Fruit fly (Drosophila melanogaster) S2 (cell line): Measurements from ENCODE around the gene CG14195.
A peak's percentile ranks its signal among the peaks of the same experiment; 100 is the strongest.

ENCODE experiments used
- CG8478 ChIP-seq: fragments of >200 bp; optimal IDR thresholded peaks from 2 replicates; lab custom pipeline; 2018
- CTCF ChIP-seq, 2 experiments: fragments of >200 bp; optimal IDR thresholded peaks; 2 replicates each; lab custom pipeline; 2018

CG14195 gene

dm6 chrX:19179696-19180255, 32.1 kb downstream of the CG14195 start, which contains the start of the genes CG7556 and CG7453:
Gene CG7556, minus strand, starts transcription at chrX:19179830.
Gene CG7453, plus strand, starts transcription at chrX:19180173.
- no peak for TF ChIP-seq CTCF (optimal IDR thresholded peaks at IDR 0.05; lab: Kevin White, UChicago)
- TF ChIP-seq CG8478 (lab: Kevin White, UChicago): no peak

- no peak for TF ChIP-seq CG8478 (lab: Kevin White, UChicago)
- TF ChIP-seq CTCF (optimal IDR thresholded peaks at IDR 0.05; lab: Kevin White, UChicago): no peak
Measured at dm6 chrX:19174850-19175571, 36.9 kb downstream of the CG14195 start, which contains the start of gene CG33939. Gene CG33939, minus strand, starts transcription at chrX:19174900.

dm6 chrX:19174092-19174491, 37.8 kb downstream of the CG14195 start:
- TF ChIP-seq CTCF (optimal IDR thresholded peaks at IDR 0.05; lab: Kevin White, UChicago) (no peak), CG8478 (lab: Kevin White, UChicago) (no peak)

dm6 chrX:19172955-19173354, 38.9 kb downstream of the CG14195 start:
- TF ChIP-seq CG8478 (lab: Kevin White, UChicago): no peak
- no peak for TF ChIP-seq CTCF (optimal IDR thresholded peaks at IDR 0.05; lab: Kevin White, UChicago)

- no peak for TF ChIP-seq CG8478 (lab: Kevin White, UChicago)
- no peak for TF ChIP-seq CTCF (optimal IDR thresholded peaks at IDR 0.05; lab: Kevin White, UChicago)
Measured at dm6 chrX:19171926-19172325, 40.0 kb downstream of the CG14195 start.

- peak in 1 of 2 experiments; percentile 16 for TF ChIP-seq CTCF (optimal IDR thresholded peaks at IDR 0.05; lab: Kevin White, UChicago)
- TF ChIP-seq CG8478 (lab: Kevin White, UChicago): no peak
Measured at dm6 chrX:19170791-19171190, 41.1 kb downstream of the CG14195 start, which contains the start of gene Inx5. Gene Inx5, minus strand, starts transcription at chrX:19170883.

dm6 chrX:19167586-19168403, 44.1 kb downstream of the CG14195 start:
- no peak for TF ChIP-seq CG8478 (lab: Kevin White, UChicago)
- TF ChIP-seq CTCF (optimal IDR thresholded peaks at IDR 0.05; lab: Kevin White, UChicago): no peak

dm6 chrX:19167032-19167568, 44.8 kb downstream of the CG14195 start, which contains the start of gene RhoGAP18B:
Gene RhoGAP18B, minus strand, starts transcription at chrX:19167082.
- TF ChIP-seq CTCF (optimal IDR thresholded peaks at IDR 0.05; lab: Kevin White, UChicago) (no peak), CG8478 (lab: Kevin White, UChicago) (no peak)

- no peak for TF ChIP-seq CG8478 (lab: Kevin White, UChicago)
- TF ChIP-seq CTCF (optimal IDR thresholded peaks at IDR 0.05; lab: Kevin White, UChicago): no peak
Measured at dm6 chrX:19166152-19166935, 45.5 kb downstream of the CG14195 start.

dm6 chrX:19165144-19166011, 46.5 kb downstream of the CG14195 start:
- TF ChIP-seq CTCF (optimal IDR thresholded peaks at IDR 0.05; lab: Kevin White, UChicago) (no peak), CG8478 (lab: Kevin White, UChicago) (peak; percentile 36)

- TF ChIP-seq CG8478 (lab: Kevin White, UChicago) (no peak), CTCF (optimal IDR thresholded peaks at IDR 0.05; lab: Kevin White, UChicago) (no peak)
Measured at dm6 chrX:19164726-19165125, 47.2 kb downstream of the CG14195 start.

- no peak for TF ChIP-seq CG8478 (lab: Kevin White, UChicago)
- TF ChIP-seq CTCF (optimal IDR thresholded peaks at IDR 0.05; lab: Kevin White, UChicago): no peak
Measured at dm6 chrX:19163446-19163845, 48.4 kb downstream of the CG14195 start.
